Worm (Caenorhabditis elegans) whole organism, L1 larva: ENCODE data around the gene Y43F8B.23.
A peak's percentile ranks its signal among the peaks of the same experiment; 100 is the strongest.

ENCODE experiments used
- F16B12.6 ChIP-seq: fragments of 150-350 bp; optimal IDR thresholded peaks from 2 replicates; lab custom pipeline; 2014; ENCODE audit warnings: missing biosample characterization, missing genetic modification characterization
- Y116A8C.19 ChIP-seq: sonication (generic microtip); optimal IDR thresholded peaks from 2 replicates; lab custom pipeline; 2016; ENCODE audit warnings: missing compliant biosample characterization, missing genetic modification characterization, borderline replicate concordance
- ama-1 ChIP-seq: fragments of 150-350 bp; optimal IDR thresholded peaks from 2 replicates; lab custom pipeline; 2014
- blmp-1 ChIP-seq: fragments of 150-350 bp; optimal IDR thresholded peaks from 2 replicates; lab custom pipeline; 2014; ENCODE audit warnings: missing biosample characterization, missing genetic modification characterization
- ceh-82 ChIP-seq, 3 experiments: fragments of 150-350 bp in 1 of 3; sonication (generic microtip) in 2 of 3; optimal IDR thresholded peaks; 2 replicates each; lab custom pipeline; 2014 to 2017; ENCODE audit warnings: missing biosample characterization in 3 of 3, missing genetic modification characterization in 3 of 3
- ces-1 ChIP-seq: fragments of 150-350 bp; optimal IDR thresholded peaks from 2 replicates; lab custom pipeline; 2014; ENCODE audit warnings: missing biosample characterization, missing genetic modification reagents, missing genetic modification characterization
- dpl-1 ChIP-seq, 3 experiments: fragments of 150-350 bp in 2 of 3; sonication (generic microtip) in 1 of 3; optimal IDR thresholded peaks; 2 replicates each; lab custom pipeline; 2014 to 2017; ENCODE audit warnings: missing biosample characterization in 3 of 3, missing genetic modification characterization in 3 of 3, missing genetic modification reagents in 3 of 3
- efl-1 ChIP-seq, 4 experiments: fragments of 150-350 bp; optimal IDR thresholded peaks in 3 of 4; peaks in 1 of 4; 1 replicate in 1 of 4; 2 replicates in 3 of 4; lab custom pipeline; 2014; ENCODE audit warnings: missing biosample characterization in 2 of 4, missing genetic modification characterization in 2 of 4, missing genetic modification reagents in 2 of 4
- ets-5 ChIP-seq: fragments of 200-800 bp; sonication (Bioruptor generic); IDR thresholded peaks from 2 replicates; pipeline ENCODE4 v1.3.6; 2022; ENCODE audit warnings: missing genetic modification characterization, missing compliant biosample characterization
- hlh-17 ChIP-seq: fragments of 200-800 bp; sonication (Bioruptor generic); optimal IDR thresholded peaks from 2 replicates; lab custom pipeline; 2018; ENCODE audit warnings: missing genetic modification characterization, mild to moderate bottlenecking, missing compliant biosample characterization, moderate library complexity, borderline replicate concordance
- hlh-4 ChIP-seq: sonication (generic microtip); optimal IDR thresholded peaks from 2 replicates; lab custom pipeline; 2016; ENCODE audit warnings: mild to moderate bottlenecking, missing genetic modification characterization, missing compliant biosample characterization
- hpl-2 ChIP-seq: fragments of 150-350 bp; optimal IDR thresholded peaks from 2 replicates; lab custom pipeline; 2014; ENCODE audit warnings: missing biosample characterization, missing genetic modification reagents, missing genetic modification characterization
- jun-1 ChIP-seq: fragments of 150-350 bp; optimal IDR thresholded peaks from 2 replicates; lab custom pipeline; 2014; ENCODE audit warnings: missing biosample characterization, missing genetic modification reagents, missing genetic modification characterization
- lin-15B ChIP-seq: fragments of 150-350 bp; sonication (generic microtip); optimal IDR thresholded peaks from 3 replicates; lab custom pipeline; 2014; ENCODE audit warnings: missing biosample characterization, missing genetic modification characterization
- lir-3 ChIP-seq: sonication (generic microtip); optimal IDR thresholded peaks from 2 replicates; lab custom pipeline; 2016; ENCODE audit warnings: mild to moderate bottlenecking, missing genetic modification characterization, moderate library complexity, missing compliant biosample characterization; ENCODE audit not compliant: poor library complexity
- lsy-2 ChIP-seq, 2 experiments: fragments of 150-350 bp; optimal IDR thresholded peaks; 2 replicates each; lab custom pipeline; 2014; ENCODE audit warnings: missing biosample characterization in 2 of 2, missing genetic modification characterization in 2 of 2
- mab-9 ChIP-seq: fragments of 200-800 bp; sonication (Bioruptor generic); IDR thresholded peaks from 2 replicates; pipeline ENCODE4 v1.3.6; 2022; ENCODE audit warnings: missing genetic modification reagents, missing genetic modification characterization, missing compliant biosample characterization
- nhr-77 ChIP-seq: fragments of 150-350 bp; optimal IDR thresholded peaks from 2 replicates; lab custom pipeline; 2014; ENCODE audit warnings: missing biosample characterization, missing genetic modification characterization
- nhr-85 ChIP-seq: sonication (generic microtip); peaks from one replicate; lab custom pipeline; 2016; ENCODE audit warnings: missing genetic modification characterization, inconsistent platforms, missing compliant biosample characterization
- pag-3 ChIP-seq: sonication (generic microtip); optimal IDR thresholded peaks from 2 replicates; lab custom pipeline; 2017; ENCODE audit warnings: missing genetic modification characterization, mild to moderate bottlenecking, missing compliant biosample characterization, antibody characterized with exemption, borderline replicate concordance; ENCODE audit not compliant: insufficient read depth
- pax-3 ChIP-seq: fragments of 200-800 bp; sonication (Bioruptor generic); optimal IDR thresholded peaks from 2 replicates; lab custom pipeline; 2018; ENCODE audit warnings: mild to moderate bottlenecking, missing genetic modification characterization, moderate library complexity, missing compliant biosample characterization
- rnt-1 ChIP-seq: sonication (generic microtip); optimal IDR thresholded peaks from 2 replicates; lab custom pipeline; 2016; ENCODE audit warnings: mild to moderate bottlenecking, missing genetic modification characterization, moderate library complexity, missing compliant biosample characterization
- snpc-4 ChIP-seq: fragments of 150-350 bp; optimal IDR thresholded peaks from 2 replicates; lab custom pipeline; 2014; ENCODE audit warnings: missing biosample characterization, missing genetic modification characterization
- sox-4 ChIP-seq: sonication (generic microtip); optimal IDR thresholded peaks from 2 replicates; lab custom pipeline; 2016; ENCODE audit warnings: missing genetic modification characterization, missing compliant biosample characterization
- sptf-1 ChIP-seq: fragments of 150-350 bp; optimal IDR thresholded peaks from 2 replicates; lab custom pipeline; 2014; ENCODE audit warnings: missing biosample characterization, missing genetic modification characterization
- sup-37 ChIP-seq: fragments of 200-800 bp; sonication (Bioruptor generic); optimal IDR thresholded peaks from 2 replicates; lab custom pipeline; 2018; ENCODE audit warnings: mild to moderate bottlenecking, missing genetic modification characterization, missing compliant biosample characterization
- swsn-7 ChIP-seq: sonication (generic microtip); optimal IDR thresholded peaks from 2 replicates; lab custom pipeline; 2016; ENCODE audit warnings: missing genetic modification characterization, missing compliant biosample characterization
- tbx-2 ChIP-seq: sonication (generic microtip); optimal IDR thresholded peaks from 2 replicates; lab custom pipeline; 2016; ENCODE audit warnings: missing genetic modification characterization, missing compliant biosample characterization
- unc-86 ChIP-seq: sonication (generic microtip); optimal IDR thresholded peaks from 2 replicates; lab custom pipeline; 2016; ENCODE audit warnings: missing genetic modification characterization, missing compliant biosample characterization
- xbp-1 ChIP-seq: sonication (generic microtip); optimal IDR thresholded peaks from 2 replicates; lab custom pipeline; 2016; ENCODE audit warnings: missing genetic modification characterization, missing compliant biosample characterization
- zag-1 ChIP-seq: fragments of 150-350 bp; optimal IDR thresholded peaks from 2 replicates; lab custom pipeline; 2014; ENCODE audit warnings: missing biosample characterization, missing genetic modification characterization
- ztf-4 ChIP-seq: fragments of 150-350 bp; optimal IDR thresholded peaks from 2 replicates; lab custom pipeline; 2014; ENCODE audit warnings: missing biosample characterization, missing genetic modification characterization

Gene Y43F8B.23

DNA sequence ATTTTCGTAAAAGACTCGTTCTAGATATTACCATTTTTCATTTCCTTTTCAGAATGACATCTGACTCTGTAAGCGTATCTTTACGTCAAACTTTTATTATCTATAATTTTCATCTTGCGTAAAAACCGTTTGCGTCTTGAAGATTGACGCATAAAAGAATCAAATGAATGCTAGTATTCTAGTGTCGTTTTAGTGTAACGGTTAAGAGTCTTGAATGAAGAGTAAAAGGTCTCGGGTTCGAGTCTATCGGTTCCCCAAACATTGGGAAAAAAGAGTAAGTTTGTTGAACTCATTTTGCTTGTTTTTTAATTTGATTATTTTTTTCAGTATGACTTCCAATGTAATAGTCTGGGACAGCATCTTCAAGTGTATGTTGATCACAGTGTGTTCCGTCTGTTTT is 17.1 kb upstream of the Y43F8B.23 start, which contains the start of gene Y43F8B.17:
Gene Y43F8B.17 (plus strand): TSS at position 215 of the 400 bp plus-strand sequence.
- TF ChIP-seq nhr-85 (peak; percentile 58), tbx-2 (no peak), xbp-1 (tag; lab: Kevin White, UChicago) (no peak), pag-3 (tag; lab: Kevin White, UChicago) (no peak), swsn-7 (tag; lab: Kevin White, UChicago) (no peak)

DNA sequence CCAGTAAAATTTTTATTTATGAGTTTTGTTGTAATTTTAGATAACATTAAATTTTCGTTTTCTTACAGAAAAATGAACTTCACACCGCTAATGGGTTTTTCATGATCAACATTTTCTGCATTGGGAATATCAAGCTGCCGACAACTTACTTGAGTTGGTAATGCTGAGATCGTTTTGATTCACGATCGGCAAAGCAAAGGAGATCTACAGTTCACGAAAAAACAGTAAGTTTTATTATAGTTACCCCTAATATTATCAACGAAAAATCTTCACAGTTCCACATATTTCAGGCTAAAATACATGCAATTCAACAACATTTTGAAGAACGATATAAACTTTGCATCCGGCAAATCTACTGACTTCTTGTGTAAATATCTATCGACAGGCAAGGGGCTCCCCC is 15.1 kb upstream of the Y43F8B.23 start, which contains the start of gene Y43F8B.22:
Gene Y43F8B.22 (plus strand): TSS at position 301 of the 400 bp plus-strand sequence.
- TF ChIP-seq lir-3 (tag; lab: Kevin White, UChicago), result no peak
- no peak for TF ChIP-seq pag-3 (tag; lab: Kevin White, UChicago)
- no peak for TF ChIP-seq Y116A8C.19 (tag; lab: Kevin White, UChicago)
- TF ChIP-seq sup-37 (GFP tag; lab: Kevin White, UChicago), result no peak
- no peak for TF ChIP-seq lsy-2 (tag; optimal IDR thresholded peaks at IDR 0.05; lab: Kevin White, UChicago)
- TF ChIP-seq ama-1 (lab: Kevin White, UChicago), result no peak
- TF ChIP-seq zag-1, result no peak
- no peak for TF ChIP-seq jun-1 (tag; lab: Kevin White, UChicago)
- no peak for TF ChIP-seq hlh-17 (GFP tag; lab: Kevin White, UChicago)
- no peak for TF ChIP-seq ces-1 (GFP tag; lab: Kevin White, UChicago)
- no peak for TF ChIP-seq lin-15B
- TF ChIP-seq unc-86 (tag; lab: Kevin White, UChicago), result no peak
- TF ChIP-seq ceh-82 (tag; optimal IDR thresholded peaks at IDR 0.05; lab: Kevin White, UChicago), result no peak
- TF ChIP-seq pax-3 (tag; lab: Kevin White, UChicago), result no peak
- no peak for TF ChIP-seq ets-5

DNA sequence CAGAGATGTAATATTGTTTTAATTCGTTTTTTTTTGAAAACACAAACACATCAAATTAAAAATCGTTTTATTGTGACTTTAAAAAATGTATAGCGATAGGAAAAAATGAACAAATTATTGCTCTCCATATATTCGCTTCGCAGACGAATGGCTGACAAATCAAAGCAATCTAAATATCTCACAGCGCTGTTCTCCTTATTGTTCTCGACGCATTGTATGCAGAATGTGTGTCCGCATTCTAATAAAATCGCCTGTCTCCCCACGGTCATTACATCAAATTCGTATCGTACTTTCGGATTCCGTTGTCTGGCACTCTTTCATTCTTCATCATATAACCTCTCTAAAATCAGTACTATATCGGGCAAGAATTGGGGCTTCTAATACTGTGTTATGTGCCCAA is 10.4 kb upstream of the Y43F8B.23 start, which contains the start of gene Y43F8B.9:
Gene Y43F8B.9 (plus strand): TSS at position 301 of the 400 bp plus-strand sequence.
- TF ChIP-seq mab-9 (no peak), rnt-1 (tag; lab: Kevin White, UChicago) (no peak), nhr-85 (peak; percentile 54)

DNA sequence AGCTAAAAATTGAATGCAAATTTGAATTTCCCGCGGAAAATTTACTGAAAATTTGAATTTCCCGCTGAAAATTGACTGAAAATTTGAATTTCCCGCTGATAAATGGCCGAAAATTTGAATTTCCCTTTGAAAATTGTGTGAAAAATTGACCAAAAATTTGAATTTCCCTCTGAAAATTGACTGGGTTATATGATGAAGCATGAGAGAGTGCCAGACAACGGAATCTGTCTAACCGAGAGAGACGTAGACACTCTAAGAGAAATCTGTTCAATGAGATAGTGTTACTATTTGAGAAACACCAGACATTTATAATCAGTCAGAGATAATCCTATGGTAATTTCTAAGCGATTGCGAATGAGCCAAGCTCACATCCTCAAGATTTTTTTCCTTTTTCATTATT is 9.9 kb upstream of the Y43F8B.23 start:
- no peak for TF ChIP-seq hpl-2 (GFP tag; lab: Kevin White, UChicago)
- TF ChIP-seq nhr-77 (tag; lab: Kevin White, UChicago), result no peak
- TF ChIP-seq dpl-1 (GFP tag; optimal IDR thresholded peaks at IDR 0.05; lab: Kevin White, UChicago), result peak in 2 of 3 experiments; percentile 5 to 24
- TF ChIP-seq snpc-4 (tag; lab: Kevin White, UChicago), result no peak
- peak; percentile 25 to 39 for TF ChIP-seq efl-1 (optimal IDR thresholded peaks at IDR 0.05; lab: Kevin White, UChicago)
- TF ChIP-seq efl-1 (GFP tag; optimal IDR thresholded peaks at IDR 0.05 in 1 of 2; lab: Kevin White, UChicago), result peak; percentile 51 to 85
- TF ChIP-seq, all 84 proteins: peak for 2

DNA sequence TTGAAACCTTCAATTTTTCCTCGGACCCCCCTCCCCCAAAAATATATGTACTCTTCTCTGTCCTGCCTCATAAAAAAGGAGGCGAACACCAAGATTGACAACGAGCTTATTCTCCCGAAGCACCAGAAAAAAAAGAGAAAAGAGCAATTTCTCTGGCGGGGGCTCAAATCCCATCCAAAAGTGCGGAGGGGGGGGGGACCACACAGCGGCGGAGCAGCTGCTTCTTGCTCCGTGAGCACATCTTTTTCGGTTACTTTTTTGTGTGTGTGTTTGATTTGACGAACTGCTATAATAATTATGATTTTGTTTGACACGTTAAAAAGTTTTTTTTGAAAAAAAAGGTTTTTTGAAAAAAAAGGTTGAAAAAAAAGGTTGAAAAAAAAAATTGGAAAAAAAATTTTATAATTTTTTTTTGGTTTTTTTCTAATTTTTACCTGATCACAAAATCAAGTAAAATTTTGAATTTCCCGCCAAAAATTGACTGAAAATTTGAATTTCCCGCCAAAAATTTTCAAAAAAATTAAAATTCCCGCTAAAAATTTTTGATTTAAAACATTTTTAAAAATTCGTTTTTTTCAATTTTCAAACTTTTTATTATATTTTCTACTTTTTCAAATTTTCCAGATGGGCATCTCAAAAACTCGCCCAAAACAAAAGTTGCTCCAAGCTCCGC is 6.5 kb upstream of the Y43F8B.23 start, which contains the start of gene Y43F8B.10:
Gene Y43F8B.10 (plus strand): TSS at position 623 of the 673 bp plus-strand sequence.
- TF ChIP-seq hlh-4 (tag; lab: Kevin White, UChicago) (no peak), sox-4 (tag; lab: Kevin White, UChicago) (no peak), F16B12.6 (tag; lab: Kevin White, UChicago) (no peak), efl-1 (optimal IDR thresholded peaks at IDR 0.05; lab: Kevin White, UChicago) (no peak), efl-1 (GFP tag; optimal IDR thresholded peaks at IDR 0.05 in 1 of 2; lab: Kevin White, UChicago) (peak in 1 of 2 experiments; percentile 44), blmp-1 (tag; lab: Kevin White, UChicago) (no peak), ztf-4 (no peak), sptf-1 (tag; lab: Kevin White, UChicago) (no peak)
